Worm (Caenorhabditis elegans): Measurements from ENCODE around the gene ttr-41.

The ttr-41 gene

DNA sequence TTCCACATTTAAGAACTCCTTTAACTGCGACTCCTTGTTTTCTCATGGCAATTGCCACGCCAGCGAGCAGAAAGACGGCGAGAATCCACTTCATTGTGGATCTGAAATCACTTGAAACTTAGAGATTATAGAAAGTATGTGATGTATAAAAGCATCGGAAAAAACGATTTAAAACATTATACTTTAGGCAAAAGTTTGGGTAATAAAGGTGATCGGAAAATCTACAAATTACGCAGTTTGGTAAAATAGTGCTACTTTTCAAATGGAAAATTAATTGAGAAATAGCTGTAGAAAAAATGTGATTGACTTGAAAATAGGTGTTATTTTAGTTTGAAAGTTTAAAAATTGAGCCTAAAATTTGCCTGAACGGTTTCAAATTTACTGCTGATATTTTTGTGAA, at the start of gene ttr-41:
Gene ttr-41 (minus strand): TSS at position 101 of the 400 bp plus-strand sequence.
- no peak for TF ChIP-seq syd-9 (tag; optimal IDR thresholded peaks at IDR 0.05)
- TF ChIP-seq ceh-2 (tag; optimal IDR thresholded peaks at IDR 0.05), result no peak
- no peak for TF ChIP-seq ceh-45 (GFP tag; IDR thresholded peaks at IDR 0.05)
- TF ChIP-seq fax-1 (tag; optimal IDR thresholded peaks at IDR 0.05), result no peak
- TF ChIP-seq Y22D7AL.16 (tag; optimal IDR thresholded peaks at IDR 0.05), result no peak
- no peak for TF ChIP-seq elt-2 (tag; optimal IDR thresholded peaks at IDR 0.05)
- TF ChIP-seq elt-4 (tag; optimal IDR thresholded peaks at IDR 0.05), result no peak
- no peak for TF ChIP-seq pax-1 (tag; optimal IDR thresholded peaks at IDR 0.05)
- TF ChIP-seq tbx-7 (tag; optimal IDR thresholded peaks at IDR 0.05), result no peak
- TF ChIP-seq dmd-4 (tag; optimal IDR thresholded peaks at IDR 0.05; ENCODE audit: borderline replicate concordance), result no peak
- no peak for TF ChIP-seq ama-1 (optimal IDR thresholded peaks at IDR 0.05)
- no peak for TF ChIP-seq C08G9.2 (tag; optimal IDR thresholded peaks at IDR 0.05)
- no peak for TF ChIP-seq hlh-15 (tag; optimal IDR thresholded peaks at IDR 0.05)
- no peak for TF ChIP-seq hlh-6 (tag; optimal IDR thresholded peaks at IDR 0.05)
- TF ChIP-seq fkh-10 (GFP tag; optimal IDR thresholded peaks at IDR 0.05), result no peak
- no peak for TF ChIP-seq rnt-1 (tag; optimal IDR thresholded peaks at IDR 0.05)
- TF ChIP-seq ceh-48 (tag; optimal IDR thresholded peaks at IDR 0.05), result no peak
- TF ChIP-seq pha-2 (tag; optimal IDR thresholded peaks at IDR 0.05), result no peak
- TF ChIP-seq nhr-11 (tag; optimal IDR thresholded peaks at IDR 0.05), result no peak

DNA sequence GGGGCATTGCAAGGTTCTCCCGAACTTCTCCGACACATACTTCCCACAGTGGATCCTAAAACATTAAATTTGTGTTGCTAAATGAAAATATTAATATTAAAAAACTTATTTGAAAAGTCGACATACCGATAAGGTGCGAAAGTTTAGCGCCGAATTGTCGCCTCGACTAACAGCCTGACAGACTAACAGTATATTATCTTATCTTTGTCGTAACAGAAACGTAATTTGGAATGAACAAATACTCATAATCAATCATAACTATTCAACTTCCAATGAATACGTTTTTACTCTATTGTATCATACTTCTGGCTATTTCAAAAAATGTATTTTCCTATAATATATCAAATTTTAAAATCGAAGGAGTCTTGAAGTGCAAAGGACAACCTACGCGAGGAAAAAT, 49.3 kb upstream of the ttr-41 start, which contains the start of gene F26G1.11:
Gene F26G1.11 (plus strand): TSS at position 205 of the 400 bp plus-strand sequence.
- TF ChIP-seq ceh-45 (GFP tag; IDR thresholded peaks at IDR 0.05) (no peak), elt-2 (tag; optimal IDR thresholded peaks at IDR 0.05) (peak; percentile 68)

DNA sequence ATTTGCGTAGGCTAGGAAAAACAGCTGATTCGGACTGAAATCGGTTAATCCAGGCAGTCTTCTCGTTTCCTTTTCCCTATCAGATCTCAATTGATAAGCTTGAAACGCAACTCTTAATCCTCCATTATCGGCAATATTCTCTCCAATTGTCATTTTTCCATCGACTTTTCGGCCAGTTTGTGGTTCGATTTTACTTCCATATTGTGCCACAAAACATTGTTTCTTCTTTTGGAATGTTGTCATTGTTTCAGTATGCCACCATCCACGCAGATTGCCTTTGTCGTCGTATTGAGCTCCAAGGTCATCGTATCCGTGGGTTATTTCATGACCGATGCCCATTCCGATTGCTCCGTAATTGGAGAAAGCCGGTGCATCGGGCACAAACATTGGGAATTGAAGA, 48.1 kb upstream of the ttr-41 start:
- TF ChIP-seq dmd-4 (tag; optimal IDR thresholded peaks at IDR 0.05; ENCODE audit: borderline replicate concordance), result no peak
- TF ChIP-seq elt-4 (tag; optimal IDR thresholded peaks at IDR 0.05), result no peak
- no peak for TF ChIP-seq K02D7.2 (tag; optimal IDR thresholded peaks at IDR 0.05)
- TF ChIP-seq fkh-10 (GFP tag; optimal IDR thresholded peaks at IDR 0.05), result no peak
- no peak for TF ChIP-seq C38D4.7 (GFP tag; optimal IDR thresholded peaks at IDR 0.05)
- no peak for TF ChIP-seq pax-1 (tag; optimal IDR thresholded peaks at IDR 0.05)
- no peak for TF ChIP-seq fax-1 (tag; optimal IDR thresholded peaks at IDR 0.05)
- no peak for TF ChIP-seq ceh-31 (tag; optimal IDR thresholded peaks at IDR 0.05)
- TF ChIP-seq pha-2 (tag; optimal IDR thresholded peaks at IDR 0.05), result no peak
- no peak for TF ChIP-seq ceh-30 (tag; optimal IDR thresholded peaks at IDR 0.05)
- no peak for TF ChIP-seq fkh-6 (tag; optimal IDR thresholded peaks at IDR 0.05)
- TF ChIP-seq hlh-13 (GFP tag; optimal IDR thresholded peaks at IDR 0.05), result no peak
- no peak for TF ChIP-seq zip-5 (tag; optimal IDR thresholded peaks at IDR 0.05)
- TF ChIP-seq hlh-15 (tag; optimal IDR thresholded peaks at IDR 0.05), result no peak
- TF ChIP-seq pha-4 (tag; optimal IDR thresholded peaks at IDR 0.05), result no peak
- no peak for TF ChIP-seq ceh-45 (GFP tag; IDR thresholded peaks at IDR 0.05)
- no peak for TF ChIP-seq ceh-19 (GFP tag; optimal IDR thresholded peaks at IDR 0.05)
- TF ChIP-seq ztf-16 (tag; optimal IDR thresholded peaks at IDR 0.05), result no peak
- no peak for TF ChIP-seq ceh-24 (tag; optimal IDR thresholded peaks at IDR 0.05)

DNA sequence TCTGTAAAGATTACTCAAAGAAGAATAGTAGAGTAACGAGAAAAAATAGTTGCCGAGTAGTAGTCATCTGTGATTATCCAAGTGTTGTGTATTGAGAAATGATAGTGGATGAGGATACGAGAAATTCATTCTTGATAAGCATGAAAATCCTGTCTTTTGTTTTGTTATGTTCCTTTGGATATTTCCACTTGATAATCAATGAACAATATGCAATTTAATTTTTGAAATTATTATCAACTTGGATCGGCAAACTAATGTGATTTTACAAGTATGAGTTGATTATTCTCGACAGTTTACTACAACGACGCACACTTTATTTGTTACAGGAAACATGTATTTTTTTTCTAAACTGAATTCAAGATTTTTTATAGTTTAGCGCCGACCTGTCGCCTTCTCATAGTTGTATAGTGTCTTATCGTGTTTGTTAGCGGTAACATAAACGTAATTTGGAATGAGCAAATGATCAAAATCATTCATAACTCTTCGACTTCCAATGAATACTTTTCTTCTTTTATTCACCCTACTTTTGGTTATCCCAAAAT, 46.3 kb upstream of the ttr-41 start, which contains the start of the genes F26G1.9 and F26G1.10:
Gene F26G1.9 (minus strand): TSS at position 101 of the 542 bp plus-strand sequence.
Gene F26G1.10 (plus strand): TSS at position 492 of the 542 bp plus-strand sequence.
- no peak for TF ChIP-seq pat-9 (tag; optimal IDR thresholded peaks at IDR 0.05)
- TF ChIP-seq mec-3 (tag; optimal IDR thresholded peaks at IDR 0.05; ENCODE audit: borderline replicate concordance), result no peak

DNA sequence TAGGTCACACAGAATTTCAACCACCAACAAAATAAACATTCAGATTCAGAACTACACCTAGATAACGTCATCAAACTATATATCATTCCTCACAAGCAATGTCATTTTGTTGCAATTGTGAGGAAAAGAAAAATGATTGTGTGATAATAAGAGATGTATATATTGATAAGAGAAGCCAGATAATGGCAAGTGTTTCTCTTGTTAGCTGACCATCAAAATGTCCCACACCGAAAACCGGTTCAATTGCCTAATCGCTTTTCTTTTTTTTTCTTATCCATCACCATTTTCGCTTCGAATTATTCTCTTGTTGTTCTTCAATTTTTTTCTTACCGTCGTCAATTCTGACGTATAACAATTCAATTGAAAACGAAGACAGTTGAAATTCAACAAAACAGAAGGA, 44.8 kb upstream of the ttr-41 start:
- TF ChIP-seq ztf-16 (tag; optimal IDR thresholded peaks at IDR 0.05) (no peak), elt-2 (tag; optimal IDR thresholded peaks at IDR 0.05) (peak; percentile 13), sdc-2 (tag; optimal IDR thresholded peaks at IDR 0.05) (no peak), nhr-11 (tag; optimal IDR thresholded peaks at IDR 0.05) (no peak), pros-1 (tag; optimal IDR thresholded peaks at IDR 0.05) (no peak), F13H6.1 (tag; optimal IDR thresholded peaks at IDR 0.05) (no peak), dmd-4 (tag; optimal IDR thresholded peaks at IDR 0.05; ENCODE audit: borderline replicate concordance) (no peak), fkh-10 (GFP tag; optimal IDR thresholded peaks at IDR 0.05) (no peak)
